Fruit fly (Drosophila melanogaster): ENCODE data around the gene CG15172.

The CG15172 gene

DNA sequence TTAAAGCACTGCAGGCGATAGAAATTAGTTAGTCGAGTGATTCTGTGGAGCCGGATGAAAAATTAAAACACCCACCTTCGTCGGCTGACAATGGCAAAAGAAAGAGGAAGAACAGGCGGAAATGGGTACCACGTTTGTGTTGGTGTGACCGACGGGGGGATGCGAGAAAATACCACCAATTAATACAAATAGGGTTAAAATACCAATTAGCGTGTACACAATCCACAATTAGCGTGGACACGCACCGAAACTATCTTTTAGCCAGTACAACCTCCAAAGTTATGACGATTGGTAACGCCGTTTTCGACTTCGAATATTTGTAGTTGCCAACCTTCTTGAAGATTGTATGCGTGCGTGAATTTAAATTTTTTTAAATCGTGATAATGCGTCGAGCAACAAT is 13.1 kb upstream of the CG15172 start, which contains the start of gene RpL30 (continued):
- peak; percentile 58 for TF ChIP-seq Neu2 (GFP tag; optimal IDR thresholded peaks at IDR 0.05; ENCODE audit: borderline replicate concordance)
- TF ChIP-seq usp (GFP tag; optimal IDR thresholded peaks at IDR 0.05): no peak
- peak; percentile 89 for TF ChIP-seq ranshi (GFP tag; IDR thresholded peaks at IDR 0.05)
- peak; percentile 94 for TF ChIP-seq CG4707 (GFP tag; optimal IDR thresholded peaks at IDR 0.05)
- TF ChIP-seq NK7.1 (GFP tag; optimal IDR thresholded peaks at IDR 0.05): peak; percentile 90
- peak; percentile 80 for TF ChIP-seq slbo (GFP tag; IDR thresholded peaks at IDR 0.05)
- peak; percentile 69 for TF ChIP-seq TFAM (GFP tag; optimal IDR thresholded peaks at IDR 0.05)
- TF ChIP-seq chn (GFP tag; optimal IDR thresholded peaks at IDR 0.05): peak; percentile 78
- TF ChIP-seq gro (GFP tag; optimal IDR thresholded peaks at IDR 0.05): peak; percentile 90
- peak; percentile 31 for TF ChIP-seq pros (GFP tag; optimal IDR thresholded peaks at IDR 0.05)
- TF ChIP-seq gem (tag; optimal IDR thresholded peaks at IDR 0.05): peak; percentile 75
- TF ChIP-seq dimm (GFP tag; IDR thresholded peaks at IDR 0.05): peak; percentile 50; the same call in 1 of the 2 replicates
- TF ChIP-seq trem (tag; optimal IDR thresholded peaks at IDR 0.05): peak; percentile 92
- TF ChIP-seq NC2β (GFP tag; optimal IDR thresholded peaks at IDR 0.05): peak; percentile 99
- peak; percentile 71; the same call in 2 of the 3 replicates for TF ChIP-seq z (GFP tag; IDR thresholded peaks at IDR 0.05)
- peak; percentile 88 for TF ChIP-seq da (GFP tag; optimal IDR thresholded peaks at IDR 0.05)
- peak; percentile 87 for TF ChIP-seq Camta (GFP tag; optimal IDR thresholded peaks at IDR 0.05)
- peak; percentile 93 for TF ChIP-seq sob (GFP tag; IDR thresholded peaks at IDR 0.05)
- TF ChIP-seq CG11456 (GFP tag; IDR thresholded peaks at IDR 0.05): peak; percentile 93
- TF ChIP-seq Med (GFP tag): peak; percentile 99
- TF ChIP-seq CG8359 (GFP tag; optimal IDR thresholded peaks at IDR 0.05; ENCODE audit: borderline replicate concordance): peak; percentile 74
- TF ChIP-seq CG13123 (GFP tag; optimal IDR thresholded peaks at IDR 0.05): peak; percentile 82
- TF ChIP-seq nerfin-1 (tag; optimal IDR thresholded peaks at IDR 0.05): peak; percentile 80
- peak; percentile 98 for TF ChIP-seq Mes4 (GFP tag; optimal IDR thresholded peaks at IDR 0.05)
- no peak for TF ChIP-seq Gsc (GFP tag; IDR thresholded peaks at IDR 0.05)
- no peak for TF ChIP-seq Hr39 (optimal IDR thresholded peaks at IDR 0.05)
- TF ChIP-seq gcm (GFP tag; optimal IDR thresholded peaks at IDR 0.05): peak; percentile 87
- peak; percentile 97 for TF ChIP-seq mirr (GFP tag; optimal IDR thresholded peaks at IDR 0.05)
- TF ChIP-seq cas (GFP tag; IDR thresholded peaks at IDR 0.05): peak; percentile 55; the same call in 1 of the 2 replicates
- TF ChIP-seq CG17568 (GFP tag; optimal IDR thresholded peaks at IDR 0.05): peak; percentile 91
- peak; percentile 94 for TF ChIP-seq her (GFP tag; optimal IDR thresholded peaks at IDR 0.05)
- no peak for TF ChIP-seq pan (optimal IDR thresholded peaks at IDR 0.05)
- TF ChIP-seq pan (GFP tag; optimal IDR thresholded peaks at IDR 0.05 in 1 of 2, IDR thresholded peaks at IDR 0.05 in 1 of 2): peak in 1 of 2 experiments; percentile 85
- peak; percentile 94 for TF ChIP-seq bcd (GFP tag; optimal IDR thresholded peaks at IDR 0.05)
- TF ChIP-seq CG17802 (tag; optimal IDR thresholded peaks at IDR 0.05): peak; percentile 62
- TF ChIP-seq p53 (GFP tag; optimal IDR thresholded peaks at IDR 0.05): peak; percentile 93
- TF ChIP-seq Ptx1 (GFP tag; IDR thresholded peaks at IDR 0.05): peak; percentile 78
- TF ChIP-seq hb (GFP tag; IDR thresholded peaks at IDR 0.05; ENCODE audit: partially characterized antibody): no peak
- peak; percentile 77 for TF ChIP-seq fu2 (GFP tag; optimal IDR thresholded peaks at IDR 0.05)
- peak; percentile 76 for TF ChIP-seq Bgb (GFP tag; IDR thresholded peaks at IDR 0.05; ENCODE audit: partially characterized antibody)
- peak; percentile 85 for TF ChIP-seq Abd-B (GFP tag; optimal IDR thresholded peaks at IDR 0.05)
- peak; percentile 86 for TF ChIP-seq CG9932 (GFP tag; IDR thresholded peaks at IDR 0.05)
- 0 out of 3 replicates have a peak, but pooled peaks have one; percentile 13 for TF ChIP-seq CG7963 (GFP tag; IDR thresholded peaks at IDR 0.05; ENCODE audit: partially characterized antibody)
- TF ChIP-seq eve (GFP tag; optimal IDR thresholded peaks at IDR 0.05): no peak
- TF ChIP-seq CG18764 (GFP tag; optimal IDR thresholded peaks at IDR 0.05): peak; percentile 86
- TF ChIP-seq Fer2 (tag; optimal IDR thresholded peaks at IDR 0.05): peak; percentile 68
- TF ChIP-seq CG8944 (GFP tag; optimal IDR thresholded peaks at IDR 0.05): peak; percentile 73
- peak; percentile 94 for TF ChIP-seq gce (GFP tag; IDR thresholded peaks at IDR 0.05)
- peak; percentile 56 for TF ChIP-seq sisA (GFP tag; IDR thresholded peaks at IDR 0.05)
- no peak for TF ChIP-seq yki (optimal IDR thresholded peaks at IDR 0.05)
- TF ChIP-seq repo (GFP tag; optimal IDR thresholded peaks at IDR 0.05): peak; percentile 90
- TF ChIP-seq Spps (tag; optimal IDR thresholded peaks at IDR 0.05): peak; percentile 80
